Worm (Caenorhabditis elegans) whole organism, L4 larva: ENCODE data around the gene C17C3.11.

Experiments
- F49E8.2 ChIP-seq: sonication (generic microtip); optimal IDR thresholded peaks from 2 replicates; lab custom pipeline; 2016; ENCODE audit warnings: missing compliant biosample characterization, mild to moderate bottlenecking, missing genetic modification characterization, borderline replicate concordance
- Y105C5A.15 ChIP-seq: fragments of 200-800 bp; sonication (Bioruptor generic); IDR thresholded peaks from 2 replicates; pipeline ENCODE4 v1.3.6; 2022; ENCODE audit warnings: missing genetic modification characterization, missing compliant biosample characterization
- ZK546.5 ChIP-seq, 2 experiments: sonication (generic microtip); optimal IDR thresholded peaks; 2 replicates each; lab custom pipeline; 2017; ENCODE audit warnings: missing biosample characterization in 2 of 2, missing genetic modification characterization in 2 of 2
- attf-4 ChIP-seq: sonication (generic microtip); optimal IDR thresholded peaks from 3 replicates; lab custom pipeline; 2017; ENCODE audit warnings: missing biosample characterization, missing genetic modification characterization
- ceh-44 ChIP-seq: fragments of 200-800 bp; sonication (Bioruptor generic); IDR thresholded peaks from 2 replicates; pipeline ENCODE4 v1.3.6; 2022; ENCODE audit warnings: missing genetic modification reagents, missing genetic modification characterization, missing compliant biosample characterization
- ceh-62 ChIP-seq: sonication (generic microtip); optimal IDR thresholded peaks from 2 replicates; lab custom pipeline; 2017; ENCODE audit warnings: missing biosample characterization, missing genetic modification characterization
- ces-1 ChIP-seq: fragments of 150-350 bp; sonication (generic microtip); optimal IDR thresholded peaks from 4 replicates; lab custom pipeline; 2014; ENCODE audit warnings: missing biosample characterization, missing genetic modification reagents, missing genetic modification characterization
- ctbp-1 ChIP-seq: fragments of 200-800 bp; sonication (Bioruptor generic); IDR thresholded peaks from 2 replicates; pipeline ENCODE4 v1.3.6; 2022; ENCODE audit warnings: missing genetic modification reagents, missing genetic modification characterization, missing compliant biosample characterization
- dmd-6 ChIP-seq: fragments of 200-800 bp; sonication (Bioruptor generic); IDR thresholded peaks from 2 replicates; pipeline ENCODE4 v1.3.6; 2022; ENCODE audit warnings: missing genetic modification reagents, missing genetic modification characterization, missing compliant biosample characterization
- dpl-1 ChIP-seq: fragments of 150-350 bp; optimal IDR thresholded peaks from 2 replicates; lab custom pipeline; 2014; ENCODE audit warnings: missing biosample characterization, missing genetic modification reagents, missing genetic modification characterization
- egl-27 ChIP-seq: sonication (generic microtip); optimal IDR thresholded peaks from 3 replicates; lab custom pipeline; 2017; ENCODE audit warnings: missing biosample characterization, missing genetic modification reagents, missing genetic modification characterization
- fkh-10 ChIP-seq: fragments of 150-350 bp; optimal IDR thresholded peaks from 2 replicates; lab custom pipeline; 2014; ENCODE audit warnings: missing biosample characterization, missing genetic modification reagents, missing genetic modification characterization
- gei-8 ChIP-seq: fragments of 200-800 bp; sonication (Bioruptor generic); optimal IDR thresholded peaks from 2 replicates; lab custom pipeline; 2018; ENCODE audit warnings: mild to moderate bottlenecking, missing genetic modification characterization, missing compliant biosample characterization
- hif-1 ChIP-seq, 2 experiments: sonication (generic microtip); optimal IDR thresholded peaks; 2 replicates each; lab custom pipeline; 2016 to 2017; ENCODE audit warnings: missing compliant biosample characterization in 2 of 2, missing genetic modification characterization in 2 of 2, missing genetic modification reagents in 2 of 2, missing genotype in 2 of 2, mild to moderate bottlenecking in 1 of 2
- lin-1 ChIP-seq: fragments of 200-800 bp; sonication (Bioruptor generic); IDR thresholded peaks from 2 replicates; pipeline ENCODE4 v1.3.6; 2022; ENCODE audit warnings: missing genetic modification reagents, missing genetic modification characterization, missing compliant biosample characterization
- lin-15B ChIP-seq: fragments of 150-350 bp; sonication (generic microtip); optimal IDR thresholded peaks from 3 replicates; lab custom pipeline; 2014; ENCODE audit warnings: missing biosample characterization, missing genetic modification characterization
- lir-3 ChIP-seq: sonication (generic microtip); optimal IDR thresholded peaks from 2 replicates; lab custom pipeline; 2016; ENCODE audit warnings: mild to moderate bottlenecking, missing genetic modification characterization, missing compliant biosample characterization
- madf-5 ChIP-seq, 2 experiments: fragments of 200-800 bp; sonication (Bioruptor generic); IDR thresholded peaks; 2 replicates each; pipeline ENCODE4 v1.3.6; 2022; ENCODE audit warnings: missing compliant biosample characterization in 2 of 2, missing genetic modification characterization in 2 of 2
- madf-9 ChIP-seq: fragments of 200-800 bp; sonication (Bioruptor generic); conservative IDR thresholded peaks from 2 replicates; pipeline ENCODE4 v1.3.6; 2022; ENCODE audit warnings: missing genetic modification reagents, missing genetic modification characterization, missing compliant biosample characterization
- mdt-29 ChIP-seq: fragments of 200-800 bp; sonication (Bioruptor generic); IDR thresholded peaks from 2 replicates; pipeline ENCODE4 v1.3.6; 2022; ENCODE audit warnings: missing genetic modification reagents, missing genetic modification characterization, missing compliant biosample characterization
- mes-2 ChIP-seq: sonication (generic microtip); optimal IDR thresholded peaks from 2 replicates; lab custom pipeline; 2016; ENCODE audit warnings: missing genotype, mild to moderate bottlenecking, missing genetic modification characterization, missing compliant biosample characterization; ENCODE audit not compliant: poor library complexity, severe bottlenecking
- mxl-2 ChIP-seq: fragments of 200-800 bp; sonication (Bioruptor generic); conservative IDR thresholded peaks from 2 replicates; pipeline ENCODE4 v1.3.6; 2022; ENCODE audit warnings: missing genetic modification reagents, missing genetic modification characterization, missing compliant biosample characterization
- nhr-102 ChIP-seq: sonication (generic microtip); optimal IDR thresholded peaks from 2 replicates; lab custom pipeline; 2016; ENCODE audit warnings: mild to moderate bottlenecking, missing genetic modification characterization, moderate library complexity, missing compliant biosample characterization
- nhr-237 ChIP-seq: sonication (generic microtip); optimal IDR thresholded peaks from 2 replicates; lab custom pipeline; 2017; ENCODE audit warnings: missing biosample characterization, missing genetic modification characterization
- nhr-48 ChIP-seq: sonication (generic microtip); optimal IDR thresholded peaks from 2 replicates; lab custom pipeline; 2016; ENCODE audit warnings: mild to moderate bottlenecking, missing genetic modification characterization, missing compliant biosample characterization
- pha-4 ChIP-seq, 2 experiments: fragments of 150-350 bp in 1 of 2; fragments of 200-800 bp in 1 of 2; sonication (Bioruptor generic) in 1 of 2; IDR thresholded peaks in 1 of 2; optimal IDR thresholded peaks in 1 of 2; 2 replicates each; pipeline versions ENCODE4 v1.3.6 to Lab custom; 2014 to 2022; ENCODE audit warnings: missing genetic modification characterization in 2 of 2, missing genetic modification reagents in 2 of 2, missing biosample characterization in 1 of 2, missing compliant biosample characterization in 1 of 2
- rbr-2 ChIP-seq: sonication (generic microtip); optimal IDR thresholded peaks from 2 replicates; lab custom pipeline; 2016; ENCODE audit warnings: missing genotype, missing genetic modification characterization, missing compliant biosample characterization
- saeg-2 ChIP-seq: fragments of 200-800 bp; sonication (Bioruptor generic); IDR thresholded peaks from 2 replicates; pipeline ENCODE4 v1.3.6; 2022; ENCODE audit warnings: missing genetic modification reagents, missing genetic modification characterization, missing compliant biosample characterization
- sdz-12 ChIP-seq: fragments of 200-800 bp; sonication (Bioruptor generic); optimal IDR thresholded peaks from 2 replicates; lab custom pipeline; 2018; ENCODE audit warnings: mild to moderate bottlenecking, missing genetic modification characterization, missing compliant biosample characterization
- snpc-4 ChIP-seq: fragments of 150-350 bp; optimal IDR thresholded peaks from 2 replicates; lab custom pipeline; 2014; ENCODE audit warnings: missing biosample characterization, missing genetic modification characterization
- spr-3 ChIP-seq: fragments of 200-800 bp; sonication (Bioruptor generic); optimal IDR thresholded peaks from 2 replicates; lab custom pipeline; 2018; ENCODE audit warnings: mild to moderate bottlenecking, missing genetic modification characterization, missing compliant biosample characterization
- tag-97 ChIP-seq: fragments of 200-800 bp; sonication (Bioruptor generic); IDR thresholded peaks from 2 replicates; pipeline ENCODE4 v1.3.6; 2022; ENCODE audit warnings: missing genetic modification characterization, missing compliant biosample characterization
- tra-1 ChIP-seq: fragments of 200-800 bp; sonication (Bioruptor generic); IDR thresholded peaks from 2 replicates; pipeline ENCODE4 v1.3.6; 2022; ENCODE audit warnings: missing genetic modification reagents, missing genetic modification characterization, missing compliant biosample characterization
- unc-130 ChIP-seq: sonication (generic microtip); optimal IDR thresholded peaks from 2 replicates; lab custom pipeline; 2016; ENCODE audit warnings: missing genetic modification reagents, missing genetic modification characterization, missing compliant biosample characterization
- ztf-7 ChIP-seq: fragments of 150-350 bp; optimal IDR thresholded peaks from 2 replicates; lab custom pipeline; 2014; ENCODE audit warnings: missing biosample characterization, missing genetic modification characterization

The C17C3.11 gene

DNA sequence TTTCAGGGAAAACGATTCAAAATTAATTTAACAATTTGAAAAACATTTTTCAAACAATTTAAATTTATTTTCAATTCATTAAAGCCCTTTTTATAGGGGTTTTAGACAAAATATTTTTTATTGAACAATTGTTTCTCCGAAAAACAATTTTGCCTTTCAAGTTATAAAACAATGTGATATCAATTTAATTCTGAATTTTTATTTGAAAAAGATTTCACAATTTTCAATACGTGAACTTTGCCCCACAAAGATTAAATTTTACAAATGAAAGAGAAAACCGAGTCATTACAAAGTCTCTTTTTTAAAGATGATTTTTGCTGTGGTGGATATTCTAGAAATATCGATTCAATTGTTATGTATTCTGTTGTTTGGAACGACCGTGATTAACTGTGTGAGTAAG is 18.7 kb upstream of the C17C3.11 start, which contains the start of gene ZK177.2 (continued):
- TF ChIP-seq egl-27 (tag; lab: Kevin White, UChicago) (no peak), ces-1 (no peak)

DNA sequence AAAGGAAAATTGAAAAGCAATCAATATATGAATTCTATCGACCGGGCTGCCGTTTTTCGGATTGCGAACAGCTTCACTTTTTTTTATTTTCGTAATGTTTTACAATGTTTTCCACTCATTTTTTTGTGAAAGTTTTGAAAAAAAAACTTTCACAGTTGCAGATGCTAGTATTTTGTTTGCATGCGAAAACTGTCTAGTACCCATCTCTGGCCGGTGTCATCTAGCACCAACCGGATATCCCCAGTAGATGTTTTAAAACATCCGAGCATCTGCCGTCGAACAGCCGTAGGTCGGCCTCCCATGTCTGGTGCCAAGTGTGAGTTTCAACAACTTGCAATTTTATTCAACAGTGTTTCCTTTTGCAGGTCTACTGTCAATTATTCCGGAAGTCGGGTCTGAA is 16.2 kb upstream of the C17C3.11 start, which contains the start of gene ZK177.12:
ZK177.12 (plus strand) TSS at position 301 of the 400 bp plus-strand sequence.
- no peak for TF ChIP-seq rbr-2 (tag; lab: Kevin White, UChicago)
- no peak for TF ChIP-seq F49E8.2
- no peak for TF ChIP-seq ceh-62 (tag; lab: Kevin White, UChicago)
- TF ChIP-seq ztf-7 (tag; lab: Kevin White, UChicago) = no peak
- no peak for TF ChIP-seq sdz-12 (GFP tag; lab: Kevin White, UChicago)
- no peak for TF ChIP-seq fkh-10 (GFP tag; lab: Kevin White, UChicago)
- TF ChIP-seq ctbp-1 (GFP tag; lab: Robert Waterston, UW) = no peak
- no peak for TF ChIP-seq madf-5 (GFP tag; IDR thresholded peaks at IDR 0.05; lab: Robert Waterston, UW)
- TF ChIP-seq tag-97 = no peak
- no peak for TF ChIP-seq tra-1 (GFP tag; lab: Robert Waterston, UW)
- TF ChIP-seq ceh-44 = no peak
- no peak for TF ChIP-seq dmd-6 (GFP tag; lab: Robert Waterston, UW)
- no peak for TF ChIP-seq pha-4 (GFP tag; IDR thresholded peaks at IDR 0.05; lab: Robert Waterston, UW)
- TF ChIP-seq pha-4 (tag; optimal IDR thresholded peaks at IDR 0.05; lab: Kevin White, UChicago) = no peak
- no peak for TF ChIP-seq dpl-1 (GFP tag; lab: Kevin White, UChicago)
- no peak for TF ChIP-seq lin-15B (tag; lab: Kevin White, UChicago)
- no peak for TF ChIP-seq lin-1 (GFP tag; lab: Robert Waterston, UW)
- TF ChIP-seq mxl-2 (GFP tag; lab: Robert Waterston, UW) = no peak
- TF ChIP-seq ZK546.5 (tag; optimal IDR thresholded peaks at IDR 0.05; lab: Kevin White, UChicago) = no peak
- TF ChIP-seq saeg-2 (GFP tag; lab: Robert Waterston, UW) = no peak

DNA sequence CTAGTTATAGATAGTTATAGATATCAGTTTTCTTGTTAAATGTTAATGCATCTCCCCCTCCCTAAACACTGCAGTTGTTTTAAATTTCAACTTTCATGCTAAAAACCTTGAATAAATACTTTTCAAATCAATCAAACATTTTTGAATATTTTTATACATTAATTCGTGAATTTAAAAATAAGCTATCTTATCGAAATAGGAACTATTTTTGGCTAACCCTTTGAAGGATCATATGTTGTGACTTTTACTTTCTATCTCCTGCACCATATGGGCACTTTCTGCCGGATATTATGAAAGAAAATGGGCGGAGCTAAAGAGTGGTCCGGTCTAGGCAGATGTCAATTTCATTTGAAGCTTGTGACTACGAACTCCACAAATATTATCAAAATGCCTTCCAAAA is 15.0 kb upstream of the C17C3.11 start, which contains the start of gene ZK177.11:
ZK177.11 (plus strand) TSS at position 301 of the 400 bp plus-strand sequence.
- TF ChIP-seq nhr-48 (tag; lab: Kevin White, UChicago) = no peak
- no peak for TF ChIP-seq mdt-29
- no peak for TF ChIP-seq Y105C5A.15 (GFP tag; lab: Robert Waterston, UW)
- TF ChIP-seq ceh-44 = no peak
- no peak for TF ChIP-seq gei-8
- TF ChIP-seq ztf-7 (tag; lab: Kevin White, UChicago) = no peak
- no peak for TF ChIP-seq hif-1 (tag; optimal IDR thresholded peaks at IDR 0.05; lab: Kevin White, UChicago)
- TF ChIP-seq snpc-4 = no peak

DNA sequence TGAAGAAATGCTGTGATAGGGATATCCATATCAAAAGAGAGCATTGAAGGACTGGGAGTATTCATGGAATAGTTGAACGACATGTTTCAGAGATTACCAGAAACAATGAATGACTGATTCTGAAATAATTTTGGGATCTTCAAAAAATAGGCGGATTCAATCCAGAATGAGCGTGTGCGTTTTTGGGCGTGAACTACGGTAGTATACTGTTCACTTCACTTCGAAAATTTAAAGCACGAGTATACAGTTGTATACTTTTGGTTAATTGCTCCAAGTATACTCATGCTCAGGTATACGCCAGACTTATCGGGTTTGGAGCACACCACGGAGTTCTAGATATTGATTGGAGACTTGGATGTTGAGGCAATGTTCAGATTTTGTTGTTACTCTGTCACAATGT is 12.3 kb upstream of the C17C3.11 start, which contains the start of gene tbx-35:
tbx-35 (minus strand) TSS at position 101 of the 400 bp plus-strand sequence.
- TF ChIP-seq nhr-102 = no peak
- no peak for TF ChIP-seq tra-1 (GFP tag; lab: Robert Waterston, UW)
- no peak for TF ChIP-seq attf-4
- no peak for TF ChIP-seq mes-2 (tag; lab: Kevin White, UChicago)
- no peak for TF ChIP-seq lir-3 (tag; lab: Kevin White, UChicago)
- TF ChIP-seq dpl-1 (GFP tag; lab: Kevin White, UChicago) = no peak
- no peak for TF ChIP-seq nhr-237
- TF ChIP-seq spr-3 (GFP tag; lab: Kevin White, UChicago) = no peak
- no peak for TF ChIP-seq madf-9 (GFP tag; lab: Robert Waterston, UW)
- TF ChIP-seq unc-130 (GFP tag; lab: Kevin White, UChicago) = no peak
- TF ChIP-seq, all 104 proteins: peak for 0
